Worm (Caenorhabditis elegans) whole organism, midembryonic: Measurements from ENCODE around the gene let-754.

ENCODE experiments used
- med-1 ChIP-seq: sonication (generic microtip); optimal IDR thresholded peaks from 2 replicates; lab custom pipeline; 2017; ENCODE audit warnings: missing genetic modification characterization, mild to moderate bottlenecking, missing compliant biosample characterization, antibody characterized with exemption, missing genetic modification reagents; ENCODE audit not compliant: insufficient read depth
- ref-1 ChIP-seq: fragments of 200-800 bp; sonication (Bioruptor generic); conservative IDR thresholded peaks from 2 replicates; pipeline ENCODE4 v1.3.6; 2022; ENCODE audit warnings: missing genetic modification reagents, missing genetic modification characterization, missing compliant biosample characterization

- TF ChIP-seq med-1 (GFP tag; lab: Kevin White, UChicago) = no peak
- no peak for TF ChIP-seq ref-1
Measured at ce11 chrIII:7978289-7978688, 25.2 kb upstream of the let-754 start.
